Worm (Caenorhabditis elegans) whole organism, L2 larva: ENCODE measurements around the gene M163.1.

Experiments used
- R02D3.7 ChIP-seq: fragments of 150-350 bp; optimal IDR thresholded peaks from 2 replicates; lab custom pipeline; 2014; ENCODE audit warnings: missing biosample characterization, missing genetic modification characterization
- aly-2 ChIP-seq: fragments of 150-350 bp; optimal IDR thresholded peaks from 2 replicates; lab custom pipeline; 2014; ENCODE audit warnings: missing biosample characterization, missing genetic modification characterization
- egl-27 ChIP-seq: sonication (generic microtip); optimal IDR thresholded peaks from 3 replicates; lab custom pipeline; 2017; ENCODE audit warnings: missing biosample characterization, missing genetic modification reagents, missing genetic modification characterization
- nhr-23 ChIP-seq: fragments of 150-350 bp; optimal IDR thresholded peaks from 2 replicates; lab custom pipeline; 2014; ENCODE audit warnings: missing biosample characterization, missing genetic modification reagents, missing genetic modification characterization
- nhr-237 ChIP-seq: fragments of 150-350 bp; optimal IDR thresholded peaks from 2 replicates; lab custom pipeline; 2014; ENCODE audit warnings: missing biosample characterization, missing genetic modification characterization
- sem-4 ChIP-seq: fragments of 150-350 bp; optimal IDR thresholded peaks from 2 replicates; lab custom pipeline; 2014; ENCODE audit warnings: missing biosample characterization, missing genetic modification reagents, missing genetic modification characterization
- skn-1 ChIP-seq: sonication (generic microtip); optimal IDR thresholded peaks from 2 replicates; lab custom pipeline; 2017; ENCODE audit warnings: missing biosample characterization, missing genetic modification characterization
- sma-3 ChIP-seq: sonication (generic microtip); optimal IDR thresholded peaks from 2 replicates; lab custom pipeline; 2016; ENCODE audit warnings: missing genetic modification reagents, missing genetic modification characterization, missing compliant biosample characterization
- unc-39 ChIP-seq: fragments of 150-350 bp; optimal IDR thresholded peaks from 2 replicates; lab custom pipeline; 2014; ENCODE audit warnings: missing biosample characterization, missing genetic modification characterization

- TF ChIP-seq nhr-237 (tag; lab: Kevin White, UChicago) (no peak), aly-2 (tag; lab: Kevin White, UChicago) (no peak), egl-27 (tag; lab: Kevin White, UChicago) (no peak), sma-3 (no peak), nhr-23 (tag; lab: Kevin White, UChicago) (no peak), sem-4 (no peak), R02D3.7 (tag; lab: Kevin White, UChicago) (no peak), skn-1 (tag; lab: Kevin White, UChicago) (no peak), unc-39 (tag; lab: Kevin White, UChicago) (no peak)
Measured at ce11 chrX:14496545-14496944, 7.1 kb downstream of the M163.1 start.
